Worm (Caenorhabditis elegans): ENCODE measurements around the gene Y53G8AR.8.

Gene Y53G8AR.8

ce11 chrIII:3255575-3255974 is 38.6 kb downstream of the Y53G8AR.8 start, which contains the start of gene Y53G8AM.4:
Gene Y53G8AM.4, minus strand, starts transcription at chrIII:3255675.
- TF ChIP-seq dao-5 (tag; optimal IDR thresholded peaks at IDR 0.05) (no peak), him-1 (tag; optimal IDR thresholded peaks at IDR 0.05) (no peak), W03F9.2 (tag; optimal IDR thresholded peaks at IDR 0.05) (no peak)

DNA sequence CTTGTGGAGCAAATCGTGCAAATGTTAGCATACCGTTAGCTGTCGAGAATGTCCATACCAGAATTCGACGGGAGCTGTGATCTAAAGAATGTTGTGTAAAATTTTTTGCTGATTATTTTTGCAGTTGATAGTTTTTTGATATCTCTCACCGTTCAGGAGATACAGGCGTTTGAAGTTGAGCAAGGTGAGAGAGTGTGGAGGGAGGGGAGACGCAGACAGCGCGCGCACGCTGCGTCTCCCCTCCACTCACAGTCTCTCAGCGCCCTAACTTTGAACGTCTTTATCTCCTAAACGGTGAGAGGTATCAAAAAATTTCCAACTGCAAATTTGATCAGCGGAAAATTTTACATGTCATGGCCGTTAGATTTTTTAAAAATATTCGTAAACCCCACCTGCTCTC is 39.1 kb downstream of the Y53G8AR.8 start:
- TF ChIP-seq him-1 (tag; optimal IDR thresholded peaks at IDR 0.05), result no peak
- TF ChIP-seq dao-5 (tag; optimal IDR thresholded peaks at IDR 0.05), result no peak
- TF ChIP-seq W03F9.2 (tag; optimal IDR thresholded peaks at IDR 0.05), result no peak

ce11 chrIII:3253736-3254135 is 40.4 kb downstream of the Y53G8AR.8 start:
- TF ChIP-seq W03F9.2 (tag; optimal IDR thresholded peaks at IDR 0.05), result no peak
- TF ChIP-seq him-1 (tag; optimal IDR thresholded peaks at IDR 0.05), result no peak
- no peak for TF ChIP-seq dao-5 (tag; optimal IDR thresholded peaks at IDR 0.05)

DNA sequence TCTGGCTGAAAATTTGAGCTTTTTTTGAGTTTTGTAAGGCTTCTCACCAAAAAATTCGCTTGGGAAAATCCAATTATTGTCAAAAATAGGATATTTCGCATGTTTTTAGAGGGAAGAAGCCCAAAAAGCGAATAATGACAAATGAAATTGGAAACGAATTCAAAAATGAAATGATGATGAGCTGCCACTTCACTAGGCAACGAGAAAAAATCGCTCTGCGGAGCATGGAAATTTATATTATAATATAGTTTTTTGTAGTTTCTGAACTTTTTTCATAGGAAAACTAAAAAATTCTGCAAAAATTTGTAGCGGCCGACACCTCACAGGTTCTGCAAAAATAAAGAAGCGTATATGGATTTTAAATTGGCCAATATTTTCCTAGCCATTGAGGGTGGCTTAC is 41.1 kb downstream of the Y53G8AR.8 start, which contains the start of gene Y53G8AL.3:
TSS of gene Y53G8AL.3 (minus strand) at position 101 of the 400 bp plus-strand sequence.
- TF ChIP-seq W03F9.2 (tag; optimal IDR thresholded peaks at IDR 0.05) (no peak), him-1 (tag; optimal IDR thresholded peaks at IDR 0.05) (no peak), dao-5 (tag; optimal IDR thresholded peaks at IDR 0.05) (no peak)

DNA sequence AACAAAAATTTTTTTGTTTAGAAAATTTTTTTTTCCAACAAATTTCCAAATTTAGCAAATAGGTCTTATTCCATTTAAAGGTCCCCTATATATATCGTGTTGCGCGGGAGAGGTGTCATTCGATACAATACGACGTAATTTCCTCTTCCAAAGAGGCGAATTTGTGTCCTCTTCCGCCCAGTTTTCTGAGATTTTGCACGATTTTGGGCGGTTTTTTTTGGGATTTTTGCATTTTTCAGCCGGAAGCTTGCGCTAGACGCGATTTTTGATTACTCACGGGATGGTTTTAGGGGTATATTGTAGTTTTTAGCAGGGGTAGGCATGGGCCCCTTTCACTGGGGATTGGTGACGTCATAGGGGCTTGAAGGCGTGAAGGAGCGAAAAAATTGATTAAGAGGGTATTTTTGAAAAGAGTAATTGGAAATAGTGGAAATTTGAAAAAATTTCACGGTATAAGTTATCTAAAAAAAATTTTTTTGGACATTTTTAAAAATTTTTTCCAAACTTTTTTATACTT is 43.5 kb downstream of the Y53G8AR.8 start, which contains the start of gene Y53G8AL.4:
TSS of gene Y53G8AL.4 (minus strand) at position 51 of the 517 bp plus-strand sequence.
- TF ChIP-seq W03F9.2 (tag; optimal IDR thresholded peaks at IDR 0.05) (no peak), him-1 (tag; optimal IDR thresholded peaks at IDR 0.05) (no peak), dao-5 (tag; optimal IDR thresholded peaks at IDR 0.05) (no peak)

- TF ChIP-seq dao-5 (tag; optimal IDR thresholded peaks at IDR 0.05) (peak; percentile 61), him-1 (tag; optimal IDR thresholded peaks at IDR 0.05) (no peak)
These were observed 45.1 kb downstream of the Y53G8AR.8 start for ce11 chrIII:3249038-3249420.

DNA sequence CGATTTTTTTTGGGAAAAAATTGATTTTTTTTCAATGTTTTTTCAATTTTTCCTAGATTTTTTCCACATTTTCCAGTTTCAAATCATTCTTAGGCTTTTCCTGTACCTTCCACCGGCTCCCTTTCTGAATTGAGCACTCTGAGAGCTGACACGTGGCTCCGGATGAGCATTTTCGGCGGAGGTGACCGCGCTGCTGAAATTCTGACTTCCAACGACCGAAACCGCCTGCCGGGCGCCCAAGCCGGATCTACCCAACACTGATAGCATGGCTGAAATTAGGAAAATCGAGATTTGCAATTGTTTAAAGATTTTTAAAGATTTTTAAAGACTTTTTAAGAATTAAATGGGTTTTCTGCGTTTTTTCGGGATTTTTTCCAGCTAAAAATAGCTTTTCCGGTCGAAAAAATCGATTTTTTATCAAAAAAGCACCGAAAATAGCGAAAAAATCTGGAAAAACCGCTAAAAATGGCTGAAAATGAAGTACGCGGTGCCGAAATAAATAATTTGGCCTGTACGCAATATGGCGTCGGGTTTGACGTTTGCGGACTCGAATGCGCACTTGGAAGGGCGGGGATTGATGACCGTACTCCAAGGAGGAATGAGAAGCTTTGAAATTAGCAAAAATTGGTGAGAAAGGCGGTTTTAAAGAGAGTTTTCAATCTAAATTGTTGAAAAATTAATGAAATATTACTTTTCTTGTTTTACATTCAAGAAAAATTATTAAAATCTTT is 45.7 kb downstream of the Y53G8AR.8 start, which contains the start of gene nduf-9:
TSS of gene nduf-9 (minus strand) at position 269 of the 731 bp plus-strand sequence.
- no peak for TF ChIP-seq him-1 (tag; optimal IDR thresholded peaks at IDR 0.05)
- peak; percentile 39 for TF ChIP-seq W03F9.2 (tag; optimal IDR thresholded peaks at IDR 0.05)
- no peak for TF ChIP-seq dao-5 (tag; optimal IDR thresholded peaks at IDR 0.05)

- TF ChIP-seq W03F9.2 (tag; optimal IDR thresholded peaks at IDR 0.05) (no peak), him-1 (tag; optimal IDR thresholded peaks at IDR 0.05) (no peak), dao-5 (tag; optimal IDR thresholded peaks at IDR 0.05) (no peak)
These were observed 51.8 kb downstream of the Y53G8AR.8 start for ce11 chrIII:3242379-3242778.

DNA sequence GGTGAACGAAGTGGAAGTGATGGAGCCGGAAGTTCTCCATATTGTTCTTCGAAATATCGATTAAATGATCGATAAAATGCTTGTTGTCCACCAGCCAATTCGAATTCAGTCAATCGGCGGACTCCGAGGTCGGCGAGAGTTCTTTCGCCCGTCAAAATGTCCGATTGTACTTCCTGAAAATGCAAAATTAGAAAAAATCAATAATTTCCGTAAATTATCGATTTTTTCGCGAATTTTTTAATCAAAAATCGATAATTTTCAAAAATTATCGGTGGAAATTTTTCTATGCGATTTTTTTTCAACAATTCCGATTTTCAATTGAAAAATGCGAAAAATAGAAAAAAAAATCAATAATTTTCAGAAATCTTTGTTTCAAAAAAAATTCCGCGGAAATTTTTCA is 52.2 kb downstream of the Y53G8AR.8 start:
- TF ChIP-seq dao-5 (tag; optimal IDR thresholded peaks at IDR 0.05), result no peak
- no peak for TF ChIP-seq him-1 (tag; optimal IDR thresholded peaks at IDR 0.05)
- no peak for TF ChIP-seq W03F9.2 (tag; optimal IDR thresholded peaks at IDR 0.05)

ce11 chrIII:3241361-3241760 is 52.8 kb downstream of the Y53G8AR.8 start:
- TF ChIP-seq W03F9.2 (tag; optimal IDR thresholded peaks at IDR 0.05) (no peak), dao-5 (tag; optimal IDR thresholded peaks at IDR 0.05) (no peak), him-1 (tag; optimal IDR thresholded peaks at IDR 0.05) (no peak)

- TF ChIP-seq him-1 (tag; optimal IDR thresholded peaks at IDR 0.05), result no peak
These were observed 53.2 kb downstream of the Y53G8AR.8 start for ce11 chrIII:3240893-3241292.

Data from whole organism, L4/young adult.